Worm (Caenorhabditis elegans) whole organism, L3 larva: ENCODE results near the gene F14H3.12.
"Not testable (repeated sequence)": the region's sequence is repeated elsewhere in the genome, so short reads cannot be mapped to it uniquely, and the experiment has no call there.

ENCODE experiments used
- aly-2 ChIP-seq: fragments of 150-350 bp; optimal IDR thresholded peaks from 2 replicates; lab custom pipeline; 2014; ENCODE audit warnings: missing biosample characterization, missing genetic modification characterization
- jun-1 ChIP-seq: fragments of 150-350 bp; optimal IDR thresholded peaks from 2 replicates; lab custom pipeline; 2014; ENCODE audit warnings: missing biosample characterization, missing genetic modification reagents, missing genetic modification characterization

- not testable (repeated sequence) for TF ChIP-seq jun-1, aly-2
These were observed 34.8 kb downstream of the F14H3.12 start, which contains the start of the genes his-4 and his-3 for ce11 chrV:16040140-16040827.
